Fruit fly (Drosophila melanogaster): Measurements from ENCODE around the gene CG42724.

CG42724 gene

dm6 chr3R:6406566-6407098 lies 38.5 kb upstream of the CG42724 start, which contains the start of gene gpp:
gpp (plus strand) TSS chr3R:6406855.
- peak; percentile 69 for TF ChIP-seq svp (GFP tag)
- TF ChIP-seq Sox14 (GFP tag; optimal IDR thresholded peaks at IDR 0.05), result peak; percentile 4
- peak; percentile 41 for TF ChIP-seq CG6854 (GFP tag; optimal IDR thresholded peaks at IDR 0.05)
- peak in 1 of 2 experiments; percentile 19 for TF ChIP-seq ss (GFP tag; optimal IDR thresholded peaks at IDR 0.05)
- TF ChIP-seq achi (GFP tag; optimal IDR thresholded peaks at IDR 0.05), result no peak
- peak; percentile 13 for TF ChIP-seq esn (GFP tag; optimal IDR thresholded peaks at IDR 0.05)
- no peak for TF ChIP-seq CG6792 (GFP tag; optimal IDR thresholded peaks at IDR 0.05)
- no peak for TF ChIP-seq CG4318 (GFP tag; optimal IDR thresholded peaks at IDR 0.05)
- TF ChIP-seq Smox (GFP tag; optimal IDR thresholded peaks at IDR 0.05), result no peak
- no peak for TF ChIP-seq Hr38 (GFP tag; optimal IDR thresholded peaks at IDR 0.05)
- TF ChIP-seq salr (GFP tag; optimal IDR thresholded peaks at IDR 0.05), result no peak
- TF ChIP-seq Ets96B (tag; optimal IDR thresholded peaks at IDR 0.05), result no peak
- no peak for TF ChIP-seq pdm3 (GFP tag; optimal IDR thresholded peaks at IDR 0.05)
- no peak for TF ChIP-seq CG6163 (GFP tag; IDR thresholded peaks at IDR 0.05)
- no peak for TF ChIP-seq acj6 (GFP tag; optimal IDR thresholded peaks at IDR 0.05)
- no peak for TF ChIP-seq Ets21C (GFP tag; optimal IDR thresholded peaks at IDR 0.05)
- TF ChIP-seq CG34406 (GFP tag; optimal IDR thresholded peaks at IDR 0.05), result no peak
- TF ChIP-seq OdsH (GFP tag; optimal IDR thresholded peaks at IDR 0.05), result no peak
- no peak for TF ChIP-seq Gug (GFP tag; IDR thresholded peaks at IDR 0.05)
- no peak for TF ChIP-seq CG16779 (tag; optimal IDR thresholded peaks at IDR 0.05)
- no peak for TF ChIP-seq cyc (GFP tag; optimal IDR thresholded peaks at IDR 0.05)
- TF ChIP-seq Eip93F (GFP tag; optimal IDR thresholded peaks at IDR 0.05), result no peak
- TF ChIP-seq CG6276 (GFP tag; optimal IDR thresholded peaks at IDR 0.05), result no peak
- peak; percentile 59 for TF ChIP-seq dsx (GFP tag; optimal IDR thresholded peaks at IDR 0.05; ENCODE audit: poor library complexity, severe bottlenecking)
- peak; percentile 13 for TF ChIP-seq CG7368 (GFP tag; optimal IDR thresholded peaks at IDR 0.05)
- TF ChIP-seq eg (GFP tag; IDR thresholded peaks at IDR 0.05), result no peak
- peak; percentile 36 for TF ChIP-seq vri (GFP tag; optimal IDR thresholded peaks at IDR 0.05)
- peak; percentile 29 for TF ChIP-seq Sox102F (GFP tag; optimal IDR thresholded peaks at IDR 0.05)
- TF ChIP-seq topi (GFP tag; optimal IDR thresholded peaks at IDR 0.05), result no peak
- TF ChIP-seq CG8319 (GFP tag; optimal IDR thresholded peaks at IDR 0.05), result no peak
- no peak for TF ChIP-seq Hr39 (GFP tag; optimal IDR thresholded peaks at IDR 0.05)
- TF ChIP-seq CG8632 (GFP tag; optimal IDR thresholded peaks at IDR 0.05), result no peak
- peak; percentile 72 for TF ChIP-seq Eip78C (GFP tag)
- no peak for TF ChIP-seq CG15336 (GFP tag; IDR thresholded peaks at IDR 0.05)
- peak; percentile 10 for TF ChIP-seq CG1621 (tag; optimal IDR thresholded peaks at IDR 0.05)
- TF ChIP-seq lz (GFP tag; optimal IDR thresholded peaks at IDR 0.05), result no peak

- TF ChIP-seq CG8119 (GFP tag; IDR thresholded peaks at IDR 0.05) (no peak), CG7368 (GFP tag; optimal IDR thresholded peaks at IDR 0.05) (no peak), CG6808 (GFP tag; optimal IDR thresholded peaks at IDR 0.05) (no peak), Gug (GFP tag; IDR thresholded peaks at IDR 0.05) (no peak), Sox14 (GFP tag; optimal IDR thresholded peaks at IDR 0.05) (peak; percentile 29), CG34406 (GFP tag; optimal IDR thresholded peaks at IDR 0.05) (peak; percentile 15), ss (GFP tag; optimal IDR thresholded peaks at IDR 0.05) (peak in 1 of 2 experiments; percentile 16), Blimp-1 (GFP tag; optimal IDR thresholded peaks at IDR 0.05) (no peak), CG11294 (GFP tag; IDR thresholded peaks at IDR 0.05) (no peak), pdm3 (GFP tag; optimal IDR thresholded peaks at IDR 0.05) (no peak), Ets96B (tag; optimal IDR thresholded peaks at IDR 0.05) (no peak), CG1621 (tag; optimal IDR thresholded peaks at IDR 0.05) (no peak), Lpt (GFP tag; optimal IDR thresholded peaks at IDR 0.05) (no peak), CG16779 (tag; optimal IDR thresholded peaks at IDR 0.05) (peak; percentile 37), svp (GFP tag) (peak; percentile 73), fd59A (GFP tag; optimal IDR thresholded peaks at IDR 0.05) (no peak), Eip78C (GFP tag) (peak; percentile 55), vri (GFP tag; optimal IDR thresholded peaks at IDR 0.05) (peak; percentile 39), CG8632 (GFP tag; optimal IDR thresholded peaks at IDR 0.05) (no peak), cyc (GFP tag; optimal IDR thresholded peaks at IDR 0.05) (no peak), dac (GFP tag; optimal IDR thresholded peaks at IDR 0.05) (no peak), CG6163 (GFP tag; IDR thresholded peaks at IDR 0.05) (no peak), Eip93F (GFP tag; optimal IDR thresholded peaks at IDR 0.05) (peak; percentile 51), CG11762 (GFP tag; optimal IDR thresholded peaks at IDR 0.05; ENCODE audit: insufficient read depth) (no peak), Hr38 (GFP tag; optimal IDR thresholded peaks at IDR 0.05) (no peak), CG9139 (GFP tag; optimal IDR thresholded peaks at IDR 0.05) (peak; percentile 39), Hr4 (GFP tag; optimal IDR thresholded peaks at IDR 0.05) (peak; percentile 35), CG4318 (GFP tag; optimal IDR thresholded peaks at IDR 0.05) (no peak), esn (GFP tag; optimal IDR thresholded peaks at IDR 0.05) (no peak), Sox102F (GFP tag; optimal IDR thresholded peaks at IDR 0.05) (peak; percentile 9)
These were observed 37.8 kb upstream of the CG42724 start, which contains the start of gene Dmtn for dm6 chr3R:6405674-6406565. Dmtn (minus strand) TSS chr3R:6405895.
